In the genomic region with DNA sequence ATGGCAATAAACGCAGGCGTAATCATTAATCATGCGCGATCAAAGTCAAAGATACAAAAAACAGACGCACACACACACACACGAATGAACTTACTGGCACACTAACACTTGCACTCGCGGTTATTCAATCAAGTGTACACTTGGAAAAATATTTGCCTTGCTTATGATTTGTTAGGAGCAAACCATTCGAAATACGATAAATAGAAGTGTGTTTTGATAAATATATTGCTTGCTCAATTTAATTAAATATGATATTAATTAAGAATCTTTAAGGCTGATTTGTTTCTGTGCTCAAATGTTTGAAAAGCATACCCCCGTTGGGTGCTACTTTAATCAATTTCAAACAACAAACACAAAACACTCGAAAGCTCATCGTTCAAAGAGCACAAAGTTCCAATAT, we compare ENCODE assay signal across 3 fruit fly cellular contexts.
TF ChIP-seq lines count a peak whose summit lies in the region.

No protein-coding gene starts in this region.

- no peak for TF ChIP-seq CTCF in whole organism, embryonic (GFP tag; optimal IDR thresholded peaks at IDR 0.05; lab: Kevin White, UChicago)

TF ChIP-seq in whole organism, embryonic, 481 proteins besides CTCF, POLR2A, EP300 and RAD21 (continues in another document):
- TF ChIP-seq CG4282 (GFP tag; optimal IDR thresholded peaks at IDR 0.05; lab: Kevin White, UChicago) (no peak), CG11504 (tag; optimal IDR thresholded peaks at IDR 0.05; lab: Kevin White, UChicago) (peak; percentile 45), Xbp1 (GFP tag; optimal IDR thresholded peaks at IDR 0.05; lab: Kevin White, UChicago) (peak; percentile 28), Rx (GFP tag; IDR thresholded peaks at IDR 0.05; lab: Robert Waterston, UW) (0 out of 2 replicates have a peak, but pooled peaks have one; percentile 16), CG5180 (GFP tag; optimal IDR thresholded peaks at IDR 0.05; lab: Kevin White, UChicago) (no peak), sug (tag; optimal IDR thresholded peaks at IDR 0.05; lab: Kevin White, UChicago) (no peak), hb (GFP tag; IDR thresholded peaks at IDR 0.05; lab: Robert Waterston, UW; ENCODE audit: partially characterized antibody) (no peak), CG7839 (tag; optimal IDR thresholded peaks at IDR 0.05; lab: Kevin White, UChicago) (peak; percentile 40), chinmo (GFP tag; IDR thresholded peaks at IDR 0.05; lab: Robert Waterston, UW; ENCODE audit: partially characterized antibody) (0 out of 4 replicates have a peak, but pooled peaks have one; percentile 32), CG16779 (GFP tag; IDR thresholded peaks at IDR 0.05; lab: Robert Waterston, UW) (no peak), CG18476 (GFP tag; optimal IDR thresholded peaks at IDR 0.05; lab: Kevin White, UChicago) (peak; percentile 1), CG2120 (GFP tag; optimal IDR thresholded peaks at IDR 0.05; lab: Kevin White, UChicago) (peak; percentile 22), Ssrp (tag; optimal IDR thresholded peaks at IDR 0.05; lab: Kevin White, UChicago) (no peak), HLH54F (GFP tag; optimal IDR thresholded peaks at IDR 0.05; lab: Kevin White, UChicago) (no peak), Sox102F (GFP tag; optimal IDR thresholded peaks at IDR 0.05; lab: Kevin White, UChicago) (peak; percentile 52), CG12659 (GFP tag; optimal IDR thresholded peaks at IDR 0.05; lab: Kevin White, UChicago) (no peak), Vsx1 (GFP tag; optimal IDR thresholded peaks at IDR 0.05; lab: Kevin White, UChicago) (peak; percentile 29), CG33213 (GFP tag; optimal IDR thresholded peaks at IDR 0.05; lab: Kevin White, UChicago) (no peak), lab (GFP tag; optimal IDR thresholded peaks at IDR 0.05; lab: Kevin White, UChicago) (peak; percentile 36), CG1603 (tag; optimal IDR thresholded peaks at IDR 0.05; lab: Kevin White, UChicago) (peak; percentile 52), gem (tag; optimal IDR thresholded peaks at IDR 0.05; lab: Kevin White, UChicago) (peak; percentile 61), Sox100B (GFP tag; optimal IDR thresholded peaks at IDR 0.05; lab: Kevin White, UChicago) (peak; percentile 3), PHDP (tag; optimal IDR thresholded peaks at IDR 0.05; lab: Kevin White, UChicago) (no peak), CG12942 (GFP tag; optimal IDR thresholded peaks at IDR 0.05; lab: Kevin White, UChicago) (peak; percentile 2), CG8944 (GFP tag; optimal IDR thresholded peaks at IDR 0.05; lab: Kevin White, UChicago) (no peak), CG3281 (GFP tag; optimal IDR thresholded peaks at IDR 0.05; lab: Kevin White, UChicago) (peak; percentile 23), Blimp-1 (GFP tag; optimal IDR thresholded peaks at IDR 0.05; lab: Kevin White, UChicago) (peak; percentile 39), Meics (GFP tag; optimal IDR thresholded peaks at IDR 0.05; lab: Kevin White, UChicago) (peak; percentile 39)

TF ChIP-seq in whole organism, prepupa, 60 proteins besides CTCF, POLR2A, EP300 and RAD21:
- TF ChIP-seq svp (GFP tag; lab: Kevin White, UChicago) (peak; percentile 64), vri (GFP tag; optimal IDR thresholded peaks at IDR 0.05; lab: Kevin White, UChicago) (peak; percentile 39), CG16779 (tag; optimal IDR thresholded peaks at IDR 0.05; lab: Kevin White, UChicago) (no peak)

TF ChIP-seq in whole organism, wandering third instar larva, 38 proteins besides CTCF, POLR2A, EP300 and RAD21:
- TF ChIP-seq rgr (GFP tag; optimal IDR thresholded peaks at IDR 0.05; lab: Kevin White, UChicago) (peak; percentile 3), foxo (GFP tag; optimal IDR thresholded peaks at IDR 0.05; lab: Kevin White, UChicago) (no peak), brk (GFP tag; optimal IDR thresholded peaks at IDR 0.05; lab: Kevin White, UChicago) (no peak), Hnf4 (GFP tag; optimal IDR thresholded peaks at IDR 0.05; lab: Kevin White, UChicago) (no peak), Vsx2 (GFP tag; optimal IDR thresholded peaks at IDR 0.05; lab: Kevin White, UChicago; ENCODE audit: partially characterized antibody) (no peak)
